Worm (Caenorhabditis elegans) whole organism, young adult: ENCODE results near the gene C18D11.9.

Experiments
- ceh-79 ChIP-seq: sonication (generic microtip); optimal IDR thresholded peaks from 2 replicates; lab custom pipeline; 2017; ENCODE audit warnings: mild to moderate bottlenecking, missing genetic modification characterization, missing compliant biosample characterization
- nfyb-1 ChIP-seq: fragments of 200-800 bp; sonication (Bioruptor generic); IDR thresholded peaks from 2 replicates; pipeline ENCODE4 v1.3.6; 2022; ENCODE audit warnings: missing genetic modification reagents, missing genetic modification characterization, missing compliant biosample characterization
- xnd-1 ChIP-seq: sonication (generic microtip); optimal IDR thresholded peaks from 2 replicates; lab custom pipeline; 2016; ENCODE audit warnings: missing genotype, missing genetic modification reagents, missing genetic modification characterization, missing compliant biosample characterization

ce11 chrIII:11853533-11853932 is 44.6 kb downstream of the C18D11.9 start:
- TF ChIP-seq ceh-79 (tag; lab: Kevin White, UChicago): no peak
- TF ChIP-seq xnd-1: no peak
- TF ChIP-seq nfyb-1: no peak
